Fruit fly (Drosophila melanogaster): ENCODE measurements around the gene cas.

DNA sequence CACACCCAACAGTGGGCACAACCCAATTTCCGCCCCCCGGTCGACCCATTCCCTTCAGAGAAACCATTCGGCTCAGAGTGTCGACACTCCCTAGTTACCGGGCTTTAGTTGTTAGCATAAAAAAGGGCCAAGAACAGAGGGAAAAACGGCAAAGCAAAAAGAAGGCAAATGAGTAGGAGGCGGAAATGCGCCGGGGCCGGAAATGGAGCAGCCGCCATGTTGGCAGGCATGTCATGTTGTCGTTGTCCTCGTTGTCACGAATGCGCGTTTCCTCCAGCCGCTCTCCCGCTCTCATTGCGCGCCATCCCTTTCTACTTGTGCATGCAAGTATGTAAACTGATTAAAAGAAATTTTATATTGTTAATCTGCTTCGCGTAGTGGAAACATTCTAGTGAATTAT, 20.2 kb downstream of the cas start:
- TF ChIP-seq cnc (optimal IDR thresholded peaks at IDR 0.05) = no peak
- TF ChIP-seq CG11617 (GFP tag; optimal IDR thresholded peaks at IDR 0.05) = no peak
- TF ChIP-seq CG12768 (GFP tag; optimal IDR thresholded peaks at IDR 0.05) = no peak
